Fruit fly (Drosophila melanogaster) whole organism, wandering third instar larva: Measurements from ENCODE around the gene CG10165.
A peak's percentile ranks its signal among the peaks of the same experiment; 100 is the strongest.

ENCODE experiments used
- Abd-B ChIP-seq: fragments of >200 bp; optimal IDR thresholded peaks from 2 replicates; lab custom pipeline; 2017; ENCODE audit warnings: missing biosample characterization, missing genetic modification characterization
- CG32264 ChIP-seq: fragments of 200-800 bp; sonication (Bioruptor generic); optimal IDR thresholded peaks from 2 replicates; lab custom pipeline; 2016; ENCODE audit warnings: missing biosample characterization, missing genetic modification characterization
- CG9705 ChIP-seq: fragments of 200-800 bp; sonication (Bioruptor generic); optimal IDR thresholded peaks from 2 replicates; lab custom pipeline; 2018; ENCODE audit warnings: missing biosample characterization, mild to moderate bottlenecking, missing genetic modification characterization
- CrebA ChIP-seq: fragments of 200-800 bp; sonication (Bioruptor generic); optimal IDR thresholded peaks from 2 replicates; lab custom pipeline; 2016; ENCODE audit warnings: missing biosample characterization, mild to moderate bottlenecking, missing genetic modification characterization, borderline replicate concordance
- Dif ChIP-seq: fragments of 200-275, 200-300 bp; sonication (Bioruptor generic); optimal IDR thresholded peaks from 2 replicates; lab custom pipeline; 2018; ENCODE audit warnings: missing biosample characterization, missing genetic modification characterization; ENCODE audit not compliant: partially characterized antibody
- GATAd ChIP-seq: sonication (Bioruptor generic); optimal IDR thresholded peaks from 2 replicates; lab custom pipeline; 2016; ENCODE audit warnings: missing biosample characterization, missing genetic modification characterization
- HLH106 ChIP-seq: fragments of 200-800 bp; optimal IDR thresholded peaks from 3 replicates; lab custom pipeline; 2019; ENCODE audit warnings: missing biosample characterization, mild to moderate bottlenecking, missing genetic modification characterization, moderate library complexity
- Hnf4 ChIP-seq: fragments of 200-800 bp; sonication (Bioruptor generic); optimal IDR thresholded peaks from 2 replicates; lab custom pipeline; 2016; ENCODE audit warnings: missing biosample characterization, mild to moderate bottlenecking, missing genetic modification characterization
- Hr78 ChIP-seq: fragments of >200 bp; optimal IDR thresholded peaks from 2 replicates; lab custom pipeline; 2017; ENCODE audit warnings: missing biosample characterization, missing genetic modification characterization
- Hr83 ChIP-seq: fragments of 200-300 bp; sonication (Bioruptor generic); optimal IDR thresholded peaks from 2 replicates; lab custom pipeline; 2016; ENCODE audit warnings: missing biosample characterization, mild to moderate bottlenecking, missing genetic modification characterization, moderate library complexity; ENCODE audit not compliant: poor library complexity, severe bottlenecking
- Mio ChIP-seq: sonication (Bioruptor generic); optimal IDR thresholded peaks from 2 replicates; lab custom pipeline; 2016; ENCODE audit warnings: missing biosample characterization, missing genetic modification characterization
- N ChIP-seq: fragments of >200 bp; optimal IDR thresholded peaks from 2 replicates; lab custom pipeline; 2018; ENCODE audit warnings: missing biosample characterization, missing external identifiers, missing genetic modification characterization
- OdsH ChIP-seq: fragments of 200-800 bp; sonication (Bioruptor generic); optimal IDR thresholded peaks from 2 replicates; lab custom pipeline; 2016; ENCODE audit warnings: missing biosample characterization, mild to moderate bottlenecking, missing genetic modification characterization
- Rel ChIP-seq, 2 experiments: fragments of 200-800 bp; sonication (Bioruptor generic) in 1 of 2; optimal IDR thresholded peaks; 2 replicates in 1 of 2; 3 replicates in 1 of 2; lab custom pipeline; 2016 to 2019; ENCODE audit warnings: mild to moderate bottlenecking in 2 of 2, missing biosample characterization in 2 of 2, missing genetic modification characterization in 2 of 2, moderate library complexity in 1 of 2
- Sp1 ChIP-seq: fragments of 200-800 bp; sonication (Bioruptor generic); optimal IDR thresholded peaks from 3 replicates; lab custom pipeline; 2019; ENCODE audit warnings: missing biosample characterization, mild to moderate bottlenecking, missing genetic modification characterization, moderate library complexity
- Vsx2 ChIP-seq: fragments of 200-300, 225-300 bp; sonication (Bioruptor generic); optimal IDR thresholded peaks from 2 replicates; lab custom pipeline; 2018; ENCODE audit warnings: missing biosample characterization, missing genetic modification characterization; ENCODE audit not compliant: partially characterized antibody
- br ChIP-seq: fragments of 200-800 bp; sonication (Bioruptor generic); optimal IDR thresholded peaks from 2 replicates; lab custom pipeline; 2016; ENCODE audit warnings: missing biosample characterization, missing genetic modification characterization
- brk ChIP-seq: fragments of 200-800 bp; sonication (Bioruptor generic); optimal IDR thresholded peaks from 2 replicates; lab custom pipeline; 2016; ENCODE audit warnings: missing biosample characterization, mild to moderate bottlenecking, missing genetic modification characterization
- dl ChIP-seq, 2 experiments: fragments of 175-275, 200-275 bp in 1 of 2; fragments of 200-275 bp in 1 of 2; sonication (Bioruptor generic); optimal IDR thresholded peaks; lab custom pipeline; 2018; ENCODE audit warnings: mild to moderate bottlenecking in 2 of 2, missing biosample characterization in 2 of 2, missing genetic modification characterization in 2 of 2, moderate library complexity in 2 of 2; ENCODE audit not compliant: partially characterized antibody in 2 of 2, insufficient read depth in 1 of 2
- dmrt93B ChIP-seq: fragments of 200-800 bp; sonication (Bioruptor generic); optimal IDR thresholded peaks from 2 replicates; lab custom pipeline; 2018; ENCODE audit warnings: missing biosample characterization, mild to moderate bottlenecking, missing genetic modification characterization
- dsf ChIP-seq: sonication (Bioruptor generic); optimal IDR thresholded peaks from 2 replicates; lab custom pipeline; 2016; ENCODE audit warnings: missing biosample characterization, missing genetic modification characterization, borderline replicate concordance
- ey ChIP-seq: fragments of 200-800 bp; sonication (Bioruptor generic); optimal IDR thresholded peaks from 2 replicates; lab custom pipeline; 2016; ENCODE audit warnings: missing biosample characterization, missing genetic modification characterization
- foxo ChIP-seq, 2 experiments: fragments of 200-800 bp; sonication (Bioruptor generic); optimal IDR thresholded peaks; 2 replicates in 1 of 2; 3 replicates in 1 of 2; lab custom pipeline; 2016 to 2017; ENCODE audit warnings: missing biosample characterization in 2 of 2, missing genetic modification characterization in 2 of 2
- fru ChIP-seq: fragments of 200-800 bp; sonication (Bioruptor generic); optimal IDR thresholded peaks from 3 replicates; lab custom pipeline; 2016; ENCODE audit warnings: missing biosample characterization, mild to moderate bottlenecking, missing genetic modification characterization
- h ChIP-seq: fragments of 200-800 bp; sonication (Bioruptor generic); optimal IDR thresholded peaks from 3 replicates; lab custom pipeline; 2016; ENCODE audit warnings: missing biosample characterization, mild to moderate bottlenecking, missing genetic modification characterization
- lola ChIP-seq: fragments of >200 bp; optimal IDR thresholded peaks from 2 replicates; lab custom pipeline; 2017; ENCODE audit warnings: missing biosample characterization, missing genetic modification characterization
- psq ChIP-seq: fragments of 200-800 bp; sonication (Bioruptor generic); optimal IDR thresholded peaks from 3 replicates; lab custom pipeline; 2017; ENCODE audit warnings: missing biosample characterization, mild to moderate bottlenecking, missing genetic modification characterization, moderate library complexity
- rgr ChIP-seq: fragments of 200-800 bp; sonication (Bioruptor generic); optimal IDR thresholded peaks from 3 replicates; lab custom pipeline; 2016; ENCODE audit warnings: missing biosample characterization, mild to moderate bottlenecking, missing genetic modification characterization
- sage ChIP-seq: fragments of 200-800 bp; sonication (Bioruptor generic); optimal IDR thresholded peaks from 2 replicates; lab custom pipeline; 2016; ENCODE audit warnings: missing biosample characterization, mild to moderate bottlenecking, missing genetic modification characterization
- sv ChIP-seq: fragments of 200-800 bp; sonication (Bioruptor generic); optimal IDR thresholded peaks from 3 replicates; lab custom pipeline; 2016; ENCODE audit warnings: missing biosample characterization, missing genetic modification characterization
- tai ChIP-seq: sonication (Bioruptor generic); optimal IDR thresholded peaks from 2 replicates; lab custom pipeline; 2016; ENCODE audit warnings: missing biosample characterization, missing genetic modification characterization
- usp ChIP-seq: fragments of >200 bp; optimal IDR thresholded peaks from 2 replicates; lab custom pipeline; 2017; ENCODE audit warnings: missing biosample characterization, missing genetic modification characterization
- woc ChIP-seq: sonication (Bioruptor generic); optimal IDR thresholded peaks from 2 replicates; lab custom pipeline; 2016; ENCODE audit warnings: missing biosample characterization, mild to moderate bottlenecking, missing genetic modification characterization

The CG10165 gene

dm6 chr2L:19571574-19572495 lies 41.7 kb upstream of the CG10165 start:
- TF ChIP-seq tai (GFP tag; lab: Kevin White, UChicago) (peak; percentile 46), CG9705 (GFP tag; lab: Kevin White, UChicago) (no peak), GATAd (GFP tag; lab: Kevin White, UChicago) (no peak), N (GFP tag; lab: Kevin White, UChicago) (peak; percentile 94), Abd-B (GFP tag; lab: Kevin White, UChicago) (no peak), Rel (GFP tag; optimal IDR thresholded peaks at IDR 0.05; lab: Kevin White, UChicago) (no peak), Rel (tag; optimal IDR thresholded peaks at IDR 0.05; lab: Kevin White, UChicago) (no peak), brk (GFP tag; lab: Kevin White, UChicago) (peak; percentile 86), Hr78 (GFP tag; lab: Kevin White, UChicago) (no peak), HLH106 (tag; lab: Kevin White, UChicago) (no peak), h (GFP tag; lab: Kevin White, UChicago) (peak; percentile 5), dl (GFP tag; optimal IDR thresholded peaks at IDR 0.05; lab: Kevin White, UChicago; ENCODE audit: insufficient read depth in 1 of 2, partially characterized antibody in 2 of 2) (peak; percentile 70 to 77), foxo (GFP tag; optimal IDR thresholded peaks at IDR 0.05; lab: Kevin White, UChicago) (no peak), fru (peak; percentile 22), sv (GFP tag; lab: Kevin White, UChicago) (no peak), CrebA (GFP tag; lab: Kevin White, UChicago) (no peak), Hr83 (GFP tag; lab: Kevin White, UChicago) (peak; percentile 70), Mio (GFP tag; lab: Kevin White, UChicago) (no peak), usp (GFP tag; lab: Kevin White, UChicago) (no peak), br (no peak), CG32264 (GFP tag; lab: Kevin White, UChicago) (no peak), psq (GFP tag; lab: Kevin White, UChicago) (peak; percentile 91), rgr (GFP tag; lab: Kevin White, UChicago) (no peak), sage (no peak), dsf (no peak), lola (GFP tag; lab: Kevin White, UChicago) (no peak), Vsx2 (GFP tag; lab: Kevin White, UChicago) (peak; percentile 22), Dif (GFP tag; lab: Kevin White, UChicago) (peak; percentile 84), Hnf4 (GFP tag; lab: Kevin White, UChicago) (no peak)

DNA sequence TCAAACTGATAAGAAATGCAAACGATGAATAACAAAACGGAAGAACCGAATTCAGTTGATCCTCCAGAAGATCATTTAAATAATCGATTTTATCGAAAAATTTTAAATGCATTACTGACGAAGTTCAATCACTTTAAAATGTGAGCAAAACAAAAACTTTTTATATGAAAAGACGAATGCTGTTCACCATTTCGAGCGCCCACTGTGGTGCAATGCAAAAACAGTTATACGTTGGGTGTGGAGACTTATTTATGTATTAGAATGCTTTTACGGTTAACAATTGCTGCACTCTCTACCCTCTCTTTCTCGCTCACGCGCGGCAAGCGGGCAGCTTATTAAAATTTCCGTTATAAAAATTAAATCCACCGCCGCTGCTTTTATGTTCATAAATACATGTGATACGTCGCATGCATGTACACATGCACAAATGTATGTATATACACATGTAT lies 40.7 kb upstream of the CG10165 start:
- TF ChIP-seq HLH106 (tag; lab: Kevin White, UChicago), result peak; percentile 37
- no peak for TF ChIP-seq sage
- TF ChIP-seq dmrt93B (GFP tag; lab: Kevin White, UChicago), result no peak
- peak; percentile 46 for TF ChIP-seq br
- peak; percentile 57 for TF ChIP-seq ey (GFP tag; lab: Kevin White, UChicago)
- peak; percentile 57 for TF ChIP-seq rgr (GFP tag; lab: Kevin White, UChicago)
- TF ChIP-seq GATAd (GFP tag; lab: Kevin White, UChicago), result no peak
- TF ChIP-seq Sp1 (GFP tag; lab: Kevin White, UChicago), result peak; percentile 15
- peak in 1 of 2 experiments; percentile 1 for TF ChIP-seq dl (GFP tag; optimal IDR thresholded peaks at IDR 0.05; lab: Kevin White, UChicago; ENCODE audit: insufficient read depth in 1 of 2, partially characterized antibody in 2 of 2)
- TF ChIP-seq fru, result peak; percentile 55
- peak in 1 of 2 experiments; percentile 62 for TF ChIP-seq foxo (GFP tag; optimal IDR thresholded peaks at IDR 0.05; lab: Kevin White, UChicago)
- TF ChIP-seq Hnf4 (GFP tag; lab: Kevin White, UChicago), result peak; percentile 1
- no peak for TF ChIP-seq CrebA (GFP tag; lab: Kevin White, UChicago)
- TF ChIP-seq dsf, result no peak
- TF ChIP-seq woc (GFP tag; lab: Kevin White, UChicago), result peak; percentile 51
- peak; percentile 41 for TF ChIP-seq brk (GFP tag; lab: Kevin White, UChicago)
- peak; percentile 64 for TF ChIP-seq h (GFP tag; lab: Kevin White, UChicago)
- no peak for TF ChIP-seq Rel (GFP tag; optimal IDR thresholded peaks at IDR 0.05; lab: Kevin White, UChicago)
- peak; percentile 4 for TF ChIP-seq Rel (tag; optimal IDR thresholded peaks at IDR 0.05; lab: Kevin White, UChicago)
- TF ChIP-seq OdsH (GFP tag; lab: Kevin White, UChicago), result peak; percentile 39
